Worm (Caenorhabditis elegans): Measurements from ENCODE around the gene C08F8.3.
A peak's percentile ranks its signal among the peaks of the same experiment; 100 is the strongest.

Gene C08F8.3

DNA sequence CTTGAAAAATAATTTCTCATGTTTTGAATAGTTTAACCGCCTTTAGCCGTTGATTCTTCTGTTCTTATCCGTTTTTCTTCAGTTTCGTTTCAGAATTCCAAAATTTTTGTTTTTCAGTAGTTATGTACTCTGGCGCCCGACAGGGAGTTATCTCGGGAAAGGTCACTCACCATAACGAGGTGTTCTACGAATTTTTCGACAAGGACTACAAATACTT, 11.7 kb upstream of the C08F8.3 start, which contains the start of gene F01G4.4:
Gene F01G4.4, plus strand, starts transcription at position 118 of the 217 bp plus-strand sequence.
- TF ChIP-seq Y116A8C.19 (tag; optimal IDR thresholded peaks at IDR 0.05; ENCODE audit: borderline replicate concordance) = no peak
- TF ChIP-seq nhr-28 (tag; optimal IDR thresholded peaks at IDR 0.05) = no peak
- TF ChIP-seq blmp-1 (tag; optimal IDR thresholded peaks at IDR 0.05) = no peak

DNA sequence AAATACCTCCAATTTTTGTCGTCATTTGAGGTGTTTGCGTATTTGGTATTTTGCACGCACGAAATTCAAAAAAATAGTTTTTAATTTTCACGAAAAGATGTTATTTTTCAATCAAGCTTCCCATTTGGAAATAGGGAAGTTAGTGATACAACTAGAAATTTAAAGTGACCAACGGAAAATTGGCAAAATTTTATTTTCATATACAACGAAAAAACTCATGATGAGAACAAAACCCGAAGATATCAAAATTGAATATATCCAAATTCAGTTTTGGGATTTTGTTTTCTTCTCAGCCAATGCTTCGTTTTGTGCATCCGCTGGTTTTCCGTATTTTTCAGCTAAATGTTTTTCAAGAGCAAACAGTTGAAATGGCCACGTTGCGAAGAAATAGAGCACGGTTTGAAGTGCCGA, 8.9 kb upstream of the C08F8.3 start:
- TF ChIP-seq ces-1 (GFP tag; optimal IDR thresholded peaks at IDR 0.05) (no peak), jun-1 (tag; optimal IDR thresholded peaks at IDR 0.05) (no peak), lin-35 (GFP tag; optimal IDR thresholded peaks at IDR 0.05) (peak in 1 of 2 experiments; percentile 20), C34B4.2 (tag; optimal IDR thresholded peaks at IDR 0.05) (no peak), mef-2 (tag; optimal IDR thresholded peaks at IDR 0.05) (no peak), mep-1 (tag; optimal IDR thresholded peaks at IDR 0.05) (no peak), sox-4 (tag; optimal IDR thresholded peaks at IDR 0.05) (no peak), efl-1 (optimal IDR thresholded peaks at IDR 0.05) (no peak), efl-1 (GFP tag; optimal IDR thresholded peaks at IDR 0.05 in 1 of 2) (peak; percentile 50 to 92), pag-3 (tag; optimal IDR thresholded peaks at IDR 0.05; ENCODE audit: borderline replicate concordance, insufficient read depth) (no peak), isw-1 (GFP tag; IDR thresholded peaks at IDR 0.05) (no peak), fkh-10 (GFP tag; optimal IDR thresholded peaks at IDR 0.05) (no peak), fkh-8 (tag; optimal IDR thresholded peaks at IDR 0.05) (no peak), egl-27 (tag; optimal IDR thresholded peaks at IDR 0.05) (no peak), egl-13 (tag; optimal IDR thresholded peaks at IDR 0.05) (no peak), hpl-2 (GFP tag; optimal IDR thresholded peaks at IDR 0.05) (no peak), ets-5 (GFP tag; IDR thresholded peaks at IDR 0.05) (no peak), ceh-88 (GFP tag; IDR thresholded peaks at IDR 0.05) (no peak), dpl-1 (GFP tag; optimal IDR thresholded peaks at IDR 0.05) (peak in 1 of 3 experiments; percentile 35)

DNA sequence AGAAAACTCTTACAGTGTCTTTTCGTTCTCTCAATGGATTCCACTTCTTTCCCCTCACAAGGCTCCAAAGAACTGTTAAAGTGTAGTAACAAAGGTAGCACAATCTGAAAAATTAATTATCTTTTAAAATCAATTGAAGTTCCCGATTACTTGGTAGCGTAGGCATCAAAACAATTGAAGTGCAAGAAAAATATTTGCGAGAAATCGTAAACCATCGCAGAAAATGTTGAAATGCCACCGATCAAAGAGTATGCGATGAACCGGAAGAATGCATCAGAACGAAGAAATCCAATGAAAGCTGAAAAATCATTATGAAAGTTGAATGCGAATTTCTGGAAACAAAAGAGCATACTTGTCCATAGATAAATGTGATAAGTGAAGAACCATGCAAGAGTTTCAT, 8.4 kb upstream of the C08F8.3 start:
- TF ChIP-seq snpc-4 (tag; optimal IDR thresholded peaks at IDR 0.05) (no peak), aly-2 (tag; optimal IDR thresholded peaks at IDR 0.05) (no peak), lin-15B (tag; optimal IDR thresholded peaks at IDR 0.05) (no peak), egl-13 (tag; optimal IDR thresholded peaks at IDR 0.05) (no peak), F16B12.6 (tag; optimal IDR thresholded peaks at IDR 0.05) (no peak), skn-1 (tag; optimal IDR thresholded peaks at IDR 0.05) (no peak), elt-3 (tag; optimal IDR thresholded peaks at IDR 0.05) (no peak), nhr-19 (GFP tag; conservative IDR thresholded peaks at IDR 0.05) (no peak), tlp-1 (tag; optimal IDR thresholded peaks at IDR 0.05) (no peak), nhr-28 (tag; optimal IDR thresholded peaks at IDR 0.05) (no peak), grh-1 (GFP tag; IDR thresholded peaks at IDR 0.05) (no peak), isw-1 (GFP tag; IDR thresholded peaks at IDR 0.05) (no peak), C04F5.9 (tag; optimal IDR thresholded peaks at IDR 0.05) (no peak), blmp-1 (tag; optimal IDR thresholded peaks at IDR 0.05) (no peak), C16A3.4 (tag; optimal IDR thresholded peaks at IDR 0.05) (no peak), mdl-1 (tag; optimal IDR thresholded peaks at IDR 0.05) (no peak), mef-2 (tag; optimal IDR thresholded peaks at IDR 0.05) (no peak), unc-86 (tag; optimal IDR thresholded peaks at IDR 0.05) (no peak), pqm-1 (tag; optimal IDR thresholded peaks at IDR 0.05) (no peak)

DNA sequence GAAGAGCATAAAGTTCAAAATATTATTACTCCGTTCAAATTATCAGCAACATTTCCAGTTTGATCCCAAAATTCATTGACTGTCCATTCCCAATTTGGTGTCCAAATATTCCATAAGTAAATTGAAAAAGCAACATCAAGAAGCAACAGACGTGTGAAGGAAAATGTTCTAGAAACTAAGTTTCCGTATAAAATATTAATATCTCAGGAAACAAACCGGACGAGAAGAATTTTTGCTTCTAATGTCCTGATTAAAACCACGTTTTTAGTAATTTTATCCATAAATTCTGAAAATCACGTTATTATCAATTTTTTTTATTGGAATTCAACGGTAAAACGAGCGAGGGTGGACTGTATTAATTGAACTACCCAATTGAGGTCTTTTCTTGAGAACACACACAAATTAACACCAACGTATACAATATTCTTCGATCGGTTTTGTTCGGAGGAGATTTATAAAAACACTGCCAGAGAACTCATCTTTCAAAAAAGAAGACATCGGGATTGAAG, 7.8 kb upstream of the C08F8.3 start, which contains the start of gene pigq-1:
Gene pigq-1, minus strand, starts transcription at position 286 of the 509 bp plus-strand sequence.
- TF ChIP-seq pax-3 (tag; optimal IDR thresholded peaks at IDR 0.05) (peak; percentile 6), aly-2 (tag; optimal IDR thresholded peaks at IDR 0.05) (peak; percentile 90), nhr-71 (tag; optimal IDR thresholded peaks at IDR 0.05) (peak; percentile 42), snu-23 (GFP tag; optimal IDR thresholded peaks at IDR 0.05) (peak; percentile 31), nhr-90 (tag; optimal IDR thresholded peaks at IDR 0.05; ENCODE audit: poor library complexity) (peak; percentile 55), nhr-85 (tag) (peak; percentile 66), elt-3 (tag; optimal IDR thresholded peaks at IDR 0.05) (peak in 1 of 6 experiments; percentile 20), nhr-19 (GFP tag; conservative IDR thresholded peaks at IDR 0.05) (peak; percentile 26; the same call in 1 of the 2 replicates), ama-1 (optimal IDR thresholded peaks at IDR 0.05) (peak; percentile 64), tbx-2 (tag; optimal IDR thresholded peaks at IDR 0.05) (no peak), elt-2 (tag; optimal IDR thresholded peaks at IDR 0.05) (peak; percentile 20), F16B12.6 (tag; optimal IDR thresholded peaks at IDR 0.05) (no peak), efl-1 (optimal IDR thresholded peaks at IDR 0.05) (peak in 1 of 2 experiments; percentile 13), efl-1 (GFP tag; optimal IDR thresholded peaks at IDR 0.05 in 1 of 2) (peak in 1 of 2 experiments; percentile 93), ceh-90 (tag; optimal IDR thresholded peaks at IDR 0.05) (no peak), nhr-47 (tag; optimal IDR thresholded peaks at IDR 0.05) (peak; percentile 28), lsy-2 (tag; optimal IDR thresholded peaks at IDR 0.05) (peak; percentile 32 to 35), rnt-1 (tag; optimal IDR thresholded peaks at IDR 0.05) (no peak)

All from whole organism, L1 larva.